Comparison of ENCODE assay signal across 6 worm cellular contexts in genomic region chrII:13290518-13291286, ce11.
TF ChIP-seq lines count a peak whose summit lies in the region.

No protein-coding gene starts in this region.

TF ChIP-seq in whole organism, L1 larva, 84 proteins besides CTCF, POLR2A, EP300 and RAD21 (continues in another document):
- TF ChIP-seq ceh-82 (tag; optimal IDR thresholded peaks at IDR 0.05; lab: Kevin White, UChicago) (peak in 1 of 3 experiments; percentile 13), snpc-4 (tag; optimal IDR thresholded peaks at IDR 0.05; lab: Kevin White, UChicago) (peak; percentile 87), nhr-47 (tag; optimal IDR thresholded peaks at IDR 0.05; lab: Kevin White, UChicago) (no peak), mep-1 (tag; optimal IDR thresholded peaks at IDR 0.05; lab: Kevin White, UChicago) (peak; percentile 33), nhr-20 (tag; optimal IDR thresholded peaks at IDR 0.05; lab: Kevin White, UChicago) (peak; percentile 13), snu-23 (GFP tag; optimal IDR thresholded peaks at IDR 0.05; lab: Kevin White, UChicago) (peak; percentile 21), grh-1 (GFP tag; IDR thresholded peaks at IDR 0.05; lab: Robert Waterston, UW) (peak; percentile 12; the same call in 1 of the 2 replicates), hlh-4 (tag; optimal IDR thresholded peaks at IDR 0.05; lab: Kevin White, UChicago) (no peak), lir-3 (tag; optimal IDR thresholded peaks at IDR 0.05; lab: Kevin White, UChicago; ENCODE audit: poor library complexity) (peak; percentile 9), efl-1 (optimal IDR thresholded peaks at IDR 0.05; lab: Kevin White, UChicago) (peak; percentile 2 to 14), efl-1 (GFP tag; optimal IDR thresholded peaks at IDR 0.05 in 1 of 2; lab: Kevin White, UChicago) (peak in 1 of 2 experiments; percentile 87), lin-35 (GFP tag; optimal IDR thresholded peaks at IDR 0.05; lab: Kevin White, UChicago) (peak in 1 of 2 experiments; percentile 40), blmp-1 (tag; optimal IDR thresholded peaks at IDR 0.05; lab: Kevin White, UChicago) (peak; percentile 33), skn-1 (tag; optimal IDR thresholded peaks at IDR 0.05; lab: Kevin White, UChicago) (peak; percentile 51)

TF ChIP-seq in whole organism, L2 larva, 48 proteins besides CTCF, POLR2A, EP300 and RAD21 (continues in another document):
- peak; percentile 25 for TF ChIP-seq sma-9 (GFP tag; optimal IDR thresholded peaks at IDR 0.05; lab: Kevin White, UChicago)
- TF ChIP-seq sma-9 (tag; optimal IDR thresholded peaks at IDR 0.05; lab: Kevin White, UChicago): no peak
- no peak for TF ChIP-seq peb-1 (tag; optimal IDR thresholded peaks at IDR 0.05; lab: Kevin White, UChicago)
- peak; percentile 7 for TF ChIP-seq unc-55 (GFP tag; optimal IDR thresholded peaks at IDR 0.05; lab: Kevin White, UChicago)
- TF ChIP-seq fos-1 (tag; optimal IDR thresholded peaks at IDR 0.05; lab: Kevin White, UChicago): no peak
- TF ChIP-seq nhr-25 (tag; optimal IDR thresholded peaks at IDR 0.05; lab: Kevin White, UChicago): peak; percentile 47
- TF ChIP-seq mab-5 (tag; optimal IDR thresholded peaks at IDR 0.05; lab: Kevin White, UChicago): no peak
- TF ChIP-seq elt-1 (tag; optimal IDR thresholded peaks at IDR 0.05; lab: Kevin White, UChicago): no peak
- peak; percentile 46 for TF ChIP-seq ceh-16 (tag; optimal IDR thresholded peaks at IDR 0.05; lab: Kevin White, UChicago)
- TF ChIP-seq zag-1 (tag; optimal IDR thresholded peaks at IDR 0.05; lab: Kevin White, UChicago): no peak
- TF ChIP-seq Y55F3AM.14 (GFP tag; optimal IDR thresholded peaks at IDR 0.05; lab: Kevin White, UChicago): no peak
- no peak for TF ChIP-seq ZK546.5 (tag; optimal IDR thresholded peaks at IDR 0.05; lab: Kevin White, UChicago)
- TF ChIP-seq sma-3 (GFP tag; optimal IDR thresholded peaks at IDR 0.05; lab: Kevin White, UChicago): no peak
- TF ChIP-seq egl-27 (tag; optimal IDR thresholded peaks at IDR 0.05; lab: Kevin White, UChicago): no peak
- no peak for TF ChIP-seq nhr-77 (tag; optimal IDR thresholded peaks at IDR 0.05; lab: Kevin White, UChicago)
- TF ChIP-seq dmd-4 (tag; optimal IDR thresholded peaks at IDR 0.05; lab: Kevin White, UChicago): no peak
- TF ChIP-seq lsy-2 (tag; optimal IDR thresholded peaks at IDR 0.05; lab: Kevin White, UChicago): no peak

TF ChIP-seq in whole organism, L3 larva, 47 proteins besides CTCF, POLR2A, EP300 and RAD21 (continues in another document):
- TF ChIP-seq egl-27 (tag; optimal IDR thresholded peaks at IDR 0.05; lab: Kevin White, UChicago): no peak
- TF ChIP-seq unc-62 (GFP tag; optimal IDR thresholded peaks at IDR 0.05; lab: Kevin White, UChicago): peak; percentile 36
- TF ChIP-seq mdl-1 (tag; optimal IDR thresholded peaks at IDR 0.05; lab: Kevin White, UChicago): no peak
- TF ChIP-seq tbx-2 (tag; optimal IDR thresholded peaks at IDR 0.05; lab: Kevin White, UChicago): no peak
- TF ChIP-seq nhr-77 (tag; optimal IDR thresholded peaks at IDR 0.05; lab: Kevin White, UChicago): no peak
- no peak for TF ChIP-seq ceh-16 (tag; optimal IDR thresholded peaks at IDR 0.05; lab: Kevin White, UChicago)
- no peak for TF ChIP-seq mml-1 (tag; optimal IDR thresholded peaks at IDR 0.05; lab: Kevin White, UChicago)
- TF ChIP-seq daf-12 (tag; optimal IDR thresholded peaks at IDR 0.05; lab: Kevin White, UChicago): no peak
- no peak for TF ChIP-seq nhr-43 (tag; optimal IDR thresholded peaks at IDR 0.05; lab: Kevin White, UChicago; ENCODE audit: poor library complexity, severe bottlenecking)
- no peak for TF ChIP-seq elt-1 (tag; optimal IDR thresholded peaks at IDR 0.05; lab: Kevin White, UChicago)
- peak; percentile 65 for TF ChIP-seq snpc-4 (tag; optimal IDR thresholded peaks at IDR 0.05; lab: Kevin White, UChicago)
- TF ChIP-seq ceh-82 (tag; optimal IDR thresholded peaks at IDR 0.05; lab: Kevin White, UChicago): no peak
- no peak for TF ChIP-seq unc-39 (tag; optimal IDR thresholded peaks at IDR 0.05; lab: Kevin White, UChicago)
- no peak for TF ChIP-seq lin-39 (tag; optimal IDR thresholded peaks at IDR 0.05; lab: Kevin White, UChicago)
- no peak for TF ChIP-seq nhr-25 (tag; optimal IDR thresholded peaks at IDR 0.05; lab: Kevin White, UChicago)
- peak in 1 of 3 experiments; percentile 15 for TF ChIP-seq elt-3 (tag; optimal IDR thresholded peaks at IDR 0.05; lab: Kevin White, UChicago)
- TF ChIP-seq elt-2 (tag; optimal IDR thresholded peaks at IDR 0.05; lab: Kevin White, UChicago): no peak

TF ChIP-seq in whole organism, L4 larva, 104 proteins besides CTCF, POLR2A, EP300 and RAD21 (continues in another document):
- TF ChIP-seq ZK337.2 (GFP tag; IDR thresholded peaks at IDR 0.05; lab: Robert Waterston, UW): no peak
- no peak for TF ChIP-seq ceh-62 (tag; optimal IDR thresholded peaks at IDR 0.05; lab: Kevin White, UChicago)
- no peak for TF ChIP-seq hlh-30 (tag; optimal IDR thresholded peaks at IDR 0.05; lab: Kevin White, UChicago; ENCODE audit: insufficient read depth)
- no peak for TF ChIP-seq nhr-111 (GFP tag; optimal IDR thresholded peaks at IDR 0.05; lab: Kevin White, UChicago)
- 0 out of 2 replicates have a peak, but pooled peaks have one; percentile 8 for TF ChIP-seq T26A8.4 (GFP tag; IDR thresholded peaks at IDR 0.05; lab: Robert Waterston, UW)
- 0 out of 2 replicates have a peak, but pooled peaks have one; percentile 8 for TF ChIP-seq tag-97 (GFP tag; IDR thresholded peaks at IDR 0.05; lab: Robert Waterston, UW)
- TF ChIP-seq unc-39 (tag; optimal IDR thresholded peaks at IDR 0.05; lab: Kevin White, UChicago): no peak
- TF ChIP-seq ZK546.5 (tag; optimal IDR thresholded peaks at IDR 0.05; lab: Kevin White, UChicago): no peak
- TF ChIP-seq madf-5 (GFP tag; IDR thresholded peaks at IDR 0.05; lab: Robert Waterston, UW): no peak
- TF ChIP-seq lin-13 (GFP tag; optimal IDR thresholded peaks at IDR 0.05; lab: Kevin White, UChicago): no peak
- TF ChIP-seq daf-19 (GFP tag; conservative IDR thresholded peaks at IDR 0.05; lab: Robert Waterston, UW): no peak
- TF ChIP-seq dmd-8 (GFP tag; IDR thresholded peaks at IDR 0.05; lab: Robert Waterston, UW): no peak
- peak in 1 of 2 experiments; percentile 84 for TF ChIP-seq unc-62 (GFP tag; optimal IDR thresholded peaks at IDR 0.05 in 1 of 2; lab: Kevin White, UChicago)
- no peak for TF ChIP-seq unc-62 (tag; optimal IDR thresholded peaks at IDR 0.05; lab: Kevin White, UChicago)
- no peak for TF ChIP-seq ceh-28 (tag; optimal IDR thresholded peaks at IDR 0.05; lab: Kevin White, UChicago)
- TF ChIP-seq D1046.2 (GFP tag; IDR thresholded peaks at IDR 0.05; lab: Robert Waterston, UW): peak; percentile 38; the same call in 1 of the 2 replicates

TF ChIP-seq in whole organism, mixed stage, embryonic, 35 proteins besides CTCF, POLR2A, EP300 and RAD21:
- TF ChIP-seq tbx-8 (GFP tag; optimal IDR thresholded peaks at IDR 0.05; lab: Kevin White, UChicago) (no peak), pha-4 (tag; optimal IDR thresholded peaks at IDR 0.05; lab: Kevin White, UChicago) (peak; percentile 15), M03D4.4 (tag; optimal IDR thresholded peaks at IDR 0.05; lab: Kevin White, UChicago) (no peak), elt-3 (tag; optimal IDR thresholded peaks at IDR 0.05; lab: Kevin White, UChicago) (peak; percentile 53)

TF ChIP-seq in whole organism, young adult, 124 proteins besides CTCF, POLR2A, EP300 and RAD21:
- no peak for TF ChIP-seq snpc-4 (GFP tag; optimal IDR thresholded peaks at IDR 0.05; lab: Kevin White, UChicago)
- TF ChIP-seq snpc-4 (tag; optimal IDR thresholded peaks at IDR 0.05; lab: Kevin White, UChicago): peak in 3 of 4 experiments; percentile 49 to 72 (median 49)
- peak; percentile 93 for TF ChIP-seq hmg-1.2 (GFP tag; IDR thresholded peaks at IDR 0.05; lab: Robert Waterston, UW)
- TF ChIP-seq efl-1 (GFP tag; optimal IDR thresholded peaks at IDR 0.05; lab: Kevin White, UChicago): no peak
- no peak for TF ChIP-seq ztf-22 (GFP tag; optimal IDR thresholded peaks at IDR 0.05; lab: Kevin White, UChicago)
- TF ChIP-seq hlh-26 (GFP tag; conservative IDR thresholded peaks at IDR 0.05; lab: Robert Waterston, UW): no peak
- peak; percentile 10 for TF ChIP-seq zim-3 (tag; optimal IDR thresholded peaks at IDR 0.05; lab: Kevin White, UChicago)
- 0 out of 2 replicates have a peak, but pooled peaks have one; percentile 37 for TF ChIP-seq attf-6 (GFP tag; IDR thresholded peaks at IDR 0.05; lab: Robert Waterston, UW)
- TF ChIP-seq hsf-1 (GFP tag; IDR thresholded peaks at IDR 0.05; lab: Robert Waterston, UW): no peak
- TF ChIP-seq cebp-1 (GFP tag; IDR thresholded peaks at IDR 0.05; lab: Robert Waterston, UW): no peak
- TF ChIP-seq cebp-1 (tag; optimal IDR thresholded peaks at IDR 0.05; lab: Kevin White, UChicago): peak; percentile 53
